Fruit fly (Drosophila melanogaster): ENCODE measurements around the gene CG32365.

CG32365 gene

dm6 chr3L:7868581-7869236, at the start of gene CG32365 (continued):
- TF ChIP-seq sr (GFP tag; IDR thresholded peaks at IDR 0.05): no peak
- TF ChIP-seq TFAM (GFP tag; optimal IDR thresholded peaks at IDR 0.05): no peak
- TF ChIP-seq mld (GFP tag; IDR thresholded peaks at IDR 0.05; ENCODE audit: partially characterized antibody): 0 out of 3 replicates have a peak, but pooled peaks have one; percentile 6
- no peak for TF ChIP-seq D19A (tag; optimal IDR thresholded peaks at IDR 0.05)
- TF ChIP-seq caup (GFP tag; optimal IDR thresholded peaks at IDR 0.05; ENCODE audit: severe bottlenecking): peak; percentile 19
- no peak for TF ChIP-seq croc (GFP tag; conservative IDR thresholded peaks at IDR 0.05)
- TF ChIP-seq unpg (GFP tag; optimal IDR thresholded peaks at IDR 0.05): peak; percentile 35
- no peak for TF ChIP-seq NFAT (GFP tag; IDR thresholded peaks at IDR 0.05)
- peak; percentile 18 for TF ChIP-seq CG10543 (GFP tag; optimal IDR thresholded peaks at IDR 0.05)
- no peak for TF ChIP-seq NK7.1 (GFP tag; optimal IDR thresholded peaks at IDR 0.05)
- no peak for TF ChIP-seq Nf-YA (GFP tag; IDR thresholded peaks at IDR 0.05)
- no peak for TF ChIP-seq ind (GFP tag; optimal IDR thresholded peaks at IDR 0.05)
- TF ChIP-seq Xrp1 (GFP tag; IDR thresholded peaks at IDR 0.05): no peak
- TF ChIP-seq CG10147 (GFP tag; optimal IDR thresholded peaks at IDR 0.05): peak; percentile 7
- TF ChIP-seq CG4707 (GFP tag; optimal IDR thresholded peaks at IDR 0.05): peak; percentile 1
- no peak for TF ChIP-seq HmgD (GFP tag; optimal IDR thresholded peaks at IDR 0.05)
- TF ChIP-seq CG8765 (GFP tag; IDR thresholded peaks at IDR 0.05): no peak
- TF ChIP-seq slbo (GFP tag; IDR thresholded peaks at IDR 0.05): peak; percentile 38; the same call in 1 of the 2 replicates
- TF ChIP-seq CG12744 (GFP tag; optimal IDR thresholded peaks at IDR 0.05): no peak
- no peak for TF ChIP-seq vnd (GFP tag; IDR thresholded peaks at IDR 0.05; ENCODE audit: partially characterized antibody)
- peak; percentile 50 for TF ChIP-seq CG12071 (GFP tag; optimal IDR thresholded peaks at IDR 0.05)
- no peak for TF ChIP-seq run (tag; optimal IDR thresholded peaks at IDR 0.05)
- TF ChIP-seq zen2 (GFP tag; IDR thresholded peaks at IDR 0.05; ENCODE audit: partially characterized antibody): no peak
- peak; percentile 27 for TF ChIP-seq gro (GFP tag; optimal IDR thresholded peaks at IDR 0.05)
- TF ChIP-seq CG32772 (GFP tag; IDR thresholded peaks at IDR 0.05): no peak
- TF ChIP-seq Lim3 (GFP tag; IDR thresholded peaks at IDR 0.05): no peak
- TF ChIP-seq CG7839 (tag; optimal IDR thresholded peaks at IDR 0.05): peak; percentile 4
- TF ChIP-seq PHDP (tag; optimal IDR thresholded peaks at IDR 0.05): peak; percentile 36
- TF ChIP-seq prd (optimal IDR thresholded peaks at IDR 0.05): no peak
- TF ChIP-seq prd (GFP tag; IDR thresholded peaks at IDR 0.05): no peak
- 0 out of 2 replicates have a peak, but pooled peaks have one; percentile 6 for TF ChIP-seq CG5953 (GFP tag; IDR thresholded peaks at IDR 0.05)
- TF ChIP-seq dmrt11E (tag; optimal IDR thresholded peaks at IDR 0.05): no peak
- TF ChIP-seq sug (tag; optimal IDR thresholded peaks at IDR 0.05): peak; percentile 8
- TF ChIP-seq Sry-δ (GFP tag; optimal IDR thresholded peaks at IDR 0.05): no peak
- no peak for TF ChIP-seq Hmx (GFP tag; optimal IDR thresholded peaks at IDR 0.05)
- TF ChIP-seq pum (GFP tag; optimal IDR thresholded peaks at IDR 0.05): no peak
- no peak for TF ChIP-seq grn (GFP tag; optimal IDR thresholded peaks at IDR 0.05)
- peak; percentile 74 for TF ChIP-seq CTCF (GFP tag; optimal IDR thresholded peaks at IDR 0.05)
- peak; percentile 36 for TF ChIP-seq CG1603 (tag; optimal IDR thresholded peaks at IDR 0.05)
- TF ChIP-seq odd (GFP tag; optimal IDR thresholded peaks at IDR 0.05): no peak
- TF ChIP-seq gfzf (GFP tag; optimal IDR thresholded peaks at IDR 0.05): peak; percentile 25
- TF ChIP-seq zf30C (GFP tag; optimal IDR thresholded peaks at IDR 0.05): peak; percentile 5
- peak; percentile 26 for TF ChIP-seq B-H2 (GFP tag; optimal IDR thresholded peaks at IDR 0.05)
- TF ChIP-seq CG12942 (GFP tag; optimal IDR thresholded peaks at IDR 0.05): no peak
- no peak for TF ChIP-seq danr (GFP tag; IDR thresholded peaks at IDR 0.05)
- no peak for TF ChIP-seq Taf1 (GFP tag; IDR thresholded peaks at IDR 0.05)
- peak; percentile 6; the same call in 1 of the 3 replicates for TF ChIP-seq CG11695 (GFP tag; IDR thresholded peaks at IDR 0.05)
- TF ChIP-seq sens (GFP tag): peak; percentile 34
- no peak for TF ChIP-seq psq (GFP tag; optimal IDR thresholded peaks at IDR 0.05)
- no peak for TF ChIP-seq zfh1 (GFP tag; IDR thresholded peaks at IDR 0.05)
- no peak for TF ChIP-seq CG18011 (GFP tag; optimal IDR thresholded peaks at IDR 0.05)

Measured in whole organism, embryonic.